2 worm cellular contexts compared by ENCODE assay signal in the genomic region with DNA sequence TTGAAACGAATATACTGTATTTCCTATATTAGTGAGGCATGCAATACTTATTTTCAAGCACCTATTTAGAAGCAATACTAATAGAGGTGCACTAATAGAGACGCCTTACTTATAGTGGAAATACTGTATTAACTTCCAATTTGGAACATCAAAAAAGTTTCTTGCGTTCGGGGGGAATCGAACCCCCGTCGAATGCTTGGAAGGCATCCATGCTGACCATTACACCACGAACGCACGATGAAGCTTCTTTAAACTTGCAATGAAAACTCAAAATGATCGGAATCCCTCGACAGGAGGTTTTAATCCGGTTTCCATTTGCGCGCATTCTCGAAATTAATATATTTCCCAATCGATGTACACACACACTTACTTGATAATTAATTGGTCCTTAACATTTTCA.
TF ChIP-seq lines count a peak whose summit lies in the region.

No protein-coding gene starts in this region.

TF ChIP-seq in whole organism, L4 larva, 104 proteins besides CTCF, POLR2A, EP300 and RAD21 (continued from another document):
- TF ChIP-seq daf-16 (GFP tag; optimal IDR thresholded peaks at IDR 0.05; lab: Kevin White, UChicago) = peak in 1 of 2 experiments; percentile 70
- peak; percentile 15 for TF ChIP-seq daf-16 (tag; optimal IDR thresholded peaks at IDR 0.05; lab: Kevin White, UChicago)
- 0 out of 2 replicates have a peak, but pooled peaks have one; percentile 68 for TF ChIP-seq Y105C5A.15 (GFP tag; IDR thresholded peaks at IDR 0.05; lab: Robert Waterston, UW)
- TF ChIP-seq hlh-11 (tag; optimal IDR thresholded peaks at IDR 0.05; lab: Kevin White, UChicago) = no peak
- TF ChIP-seq pha-4 (GFP tag; IDR thresholded peaks at IDR 0.05; lab: Robert Waterston, UW) = peak; percentile 79; the same call in 1 of the 2 replicates
- TF ChIP-seq pha-4 (tag; optimal IDR thresholded peaks at IDR 0.05; lab: Kevin White, UChicago) = no peak
- TF ChIP-seq hmg-1.1 (GFP tag; IDR thresholded peaks at IDR 0.05; lab: Robert Waterston, UW) = 0 out of 2 replicates have a peak, but pooled peaks have one; percentile 34
- TF ChIP-seq lin-13 (GFP tag; optimal IDR thresholded peaks at IDR 0.05; lab: Kevin White, UChicago) = peak; percentile 10
TF ChIP-seq in whole organism, L4 larva: peak in this region for 26.

TF ChIP-seq in whole organism, young adult, 124 proteins besides CTCF, POLR2A, EP300 and RAD21 (continued from another document):
- peak; percentile 26 for TF ChIP-seq mxl-1 (tag; optimal IDR thresholded peaks at IDR 0.05; lab: Kevin White, UChicago)
- peak; percentile 15 for TF ChIP-seq zim-3 (tag; optimal IDR thresholded peaks at IDR 0.05; lab: Kevin White, UChicago)
- TF ChIP-seq ceh-79 (tag; optimal IDR thresholded peaks at IDR 0.05; lab: Kevin White, UChicago) = no peak
- 0 out of 2 replicates have a peak, but pooled peaks have one; percentile 49 for TF ChIP-seq bed-1 (GFP tag; IDR thresholded peaks at IDR 0.05; lab: Robert Waterston, UW)
- TF ChIP-seq D2030.7 (GFP tag; IDR thresholded peaks at IDR 0.05; lab: Robert Waterston, UW) = peak; percentile 66
TF ChIP-seq in whole organism, young adult: peak in this region for 30.
